Fruit fly (Drosophila melanogaster) whole organism, adult: ENCODE measurements around the gene acj6.
A peak's percentile ranks its signal among the peaks of the same experiment; 100 is the strongest.

Experiments used
- CG11617 ChIP-seq: fragments of 200-800 bp; sonication (Bioruptor generic); optimal IDR thresholded peaks from 2 replicates; lab custom pipeline; 2017; ENCODE audit warnings: mild to moderate bottlenecking, missing biosample characterization, missing genetic modification reagents, missing genetic modification characterization
- CG12768 ChIP-seq: fragments of 200-800 bp; sonication (Bioruptor generic); optimal IDR thresholded peaks from 2 replicates; lab custom pipeline; 2017; ENCODE audit warnings: missing biosample characterization, missing genetic modification characterization, mild to moderate bottlenecking, moderate library complexity, missing genetic modification reagents
- CG14711 ChIP-seq: fragments of 200-800 bp; sonication (Bioruptor generic); optimal IDR thresholded peaks from 2 replicates; lab custom pipeline; 2018; ENCODE audit warnings: missing biosample characterization, mild to moderate bottlenecking, missing genetic modification characterization, moderate library complexity
- CG1620 ChIP-seq: fragments of 200-800 bp; sonication (Bioruptor generic); optimal IDR thresholded peaks from 2 replicates; lab custom pipeline; 2016; ENCODE audit warnings: missing biosample characterization, missing genetic modification characterization
- CG33017 ChIP-seq: fragments of 200-800 bp; sonication (Bioruptor generic); optimal IDR thresholded peaks from 2 replicates; lab custom pipeline; 2018; ENCODE audit warnings: missing biosample characterization, mild to moderate bottlenecking, missing genetic modification characterization, moderate library complexity
- CG5204 ChIP-seq: fragments of 200-800 bp; sonication (Bioruptor generic); optimal IDR thresholded peaks from 2 replicates; lab custom pipeline; 2016; ENCODE audit warnings: missing biosample characterization, missing genetic modification characterization
- CG7045 ChIP-seq: fragments of 200-800 bp; sonication (Bioruptor generic); optimal IDR thresholded peaks from 2 replicates; lab custom pipeline; 2017; ENCODE audit warnings: missing biosample characterization, mild to moderate bottlenecking, missing genetic modification characterization
- CG7101 ChIP-seq: fragments of 200-800 bp; sonication (Bioruptor generic); optimal IDR thresholded peaks from 2 replicates; lab custom pipeline; 2018; ENCODE audit warnings: missing biosample characterization, mild to moderate bottlenecking, missing genetic modification characterization, moderate library complexity
- Clk ChIP-seq: fragments of 200-800 bp; sonication (Bioruptor generic); optimal IDR thresholded peaks from 2 replicates; lab custom pipeline; 2017; ENCODE audit warnings: missing biosample characterization, missing genetic modification characterization
- Crg-1 ChIP-seq: fragments of 200-800 bp; sonication (Bioruptor generic); optimal IDR thresholded peaks from 2 replicates; lab custom pipeline; 2016; ENCODE audit warnings: missing biosample characterization, missing genetic modification characterization
- Hr96 ChIP-seq: fragments of 200-800 bp; sonication (Bioruptor generic); optimal IDR thresholded peaks from 2 replicates; lab custom pipeline; 2016; ENCODE audit warnings: missing biosample characterization, missing genetic modification characterization
- bab1 ChIP-seq: fragments of 200-800 bp; sonication (Bioruptor generic); optimal IDR thresholded peaks from 3 replicates; lab custom pipeline; 2019; ENCODE audit warnings: missing biosample characterization, mild to moderate bottlenecking, missing genetic modification characterization, moderate library complexity
- cic ChIP-seq: fragments of 200-800 bp; sonication (Bioruptor generic); optimal IDR thresholded peaks from 2 replicates; lab custom pipeline; 2017; ENCODE audit warnings: missing biosample characterization, mild to moderate bottlenecking, missing genetic modification characterization, moderate library complexity
- cnc ChIP-seq, 2 experiments: fragments of >200 bp; optimal IDR thresholded peaks; 2 replicates each; lab custom pipeline; 2017
- kay ChIP-seq: fragments of 200-800 bp; sonication (Bioruptor generic); peaks from one replicate; lab custom pipeline; 2016; ENCODE audit warnings: missing biosample characterization, missing genetic modification characterization, borderline replicate concordance
- ovo ChIP-seq: fragments of 200-800 bp; sonication (Bioruptor generic); optimal IDR thresholded peaks from 2 replicates; lab custom pipeline; 2016; ENCODE audit warnings: missing biosample characterization, missing genetic modification characterization
- pad ChIP-seq: fragments of 200-800 bp; sonication (Bioruptor generic); optimal IDR thresholded peaks from 3 replicates; lab custom pipeline; 2017; ENCODE audit warnings: missing biosample characterization, missing genetic modification characterization, mild to moderate bottlenecking, moderate library complexity, missing genetic modification reagents
- tj ChIP-seq: fragments of 200-800 bp; sonication (Bioruptor generic); optimal IDR thresholded peaks from 3 replicates; lab custom pipeline; 2017; ENCODE audit warnings: missing biosample characterization, mild to moderate bottlenecking, missing genetic modification characterization, moderate library complexity
- toe ChIP-seq: fragments of 200-800 bp; sonication (Bioruptor generic); optimal IDR thresholded peaks from 2 replicates; lab custom pipeline; 2016; ENCODE audit warnings: missing biosample characterization, missing genetic modification characterization

acj6 gene

DNA sequence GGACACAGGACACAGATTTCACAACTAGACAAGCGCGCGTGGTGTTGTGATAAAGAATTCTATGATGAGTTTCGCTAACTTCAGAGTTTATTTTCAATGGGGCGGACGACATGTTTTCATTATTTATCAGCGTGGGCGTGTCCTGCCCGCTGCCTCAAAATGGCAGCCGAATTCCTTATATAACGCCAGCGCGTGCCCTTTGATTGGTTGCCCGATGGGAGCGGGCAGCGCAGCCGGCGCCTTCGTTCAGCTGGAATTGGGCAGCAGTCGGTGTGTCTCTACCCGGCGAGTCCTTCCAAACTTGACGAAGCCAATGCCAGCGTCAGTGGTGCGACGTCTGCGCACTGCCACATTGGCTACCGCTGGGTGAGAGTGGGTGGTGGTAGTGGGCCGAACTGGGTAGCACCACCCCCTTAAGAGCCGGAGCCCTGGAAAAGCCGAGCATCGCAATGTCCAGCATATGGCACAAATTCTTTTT is at the start of gene acj6:
Gene acj6, minus strand, starts transcription at position 51 of the 478 bp plus-strand sequence.
- no peak for TF ChIP-seq Clk (GFP tag; lab: Kevin White, UChicago)

DNA sequence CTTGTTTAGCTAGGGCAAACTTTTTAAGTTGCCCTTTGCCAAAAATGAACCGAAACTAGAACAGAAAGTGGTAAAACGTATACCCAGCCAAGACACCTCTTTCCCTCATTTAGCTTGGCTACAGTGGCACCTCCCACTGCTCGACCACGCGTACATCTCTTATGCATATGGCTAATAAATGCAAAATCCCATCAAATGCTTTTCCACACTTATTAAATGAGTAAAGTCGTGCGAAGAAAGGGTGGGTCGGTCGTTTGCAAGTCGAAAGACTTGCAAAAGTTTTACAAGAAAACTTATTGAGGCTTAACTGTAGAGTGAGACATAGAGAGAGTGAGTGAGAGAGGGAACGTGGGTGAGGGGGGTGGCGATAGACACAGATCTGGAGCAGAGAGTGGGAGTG is 27.9 kb upstream of the acj6 start:
- TF ChIP-seq kay (no peak), CG1620 (no peak), ovo (GFP tag; lab: Kevin White, UChicago) (no peak), bab1 (GFP tag; lab: Kevin White, UChicago) (no peak), Hr96 (GFP tag; lab: Kevin White, UChicago) (no peak), CG33017 (no peak), CG14711 (tag; lab: Kevin White, UChicago) (no peak), Clk (GFP tag; lab: Kevin White, UChicago) (no peak)

DNA sequence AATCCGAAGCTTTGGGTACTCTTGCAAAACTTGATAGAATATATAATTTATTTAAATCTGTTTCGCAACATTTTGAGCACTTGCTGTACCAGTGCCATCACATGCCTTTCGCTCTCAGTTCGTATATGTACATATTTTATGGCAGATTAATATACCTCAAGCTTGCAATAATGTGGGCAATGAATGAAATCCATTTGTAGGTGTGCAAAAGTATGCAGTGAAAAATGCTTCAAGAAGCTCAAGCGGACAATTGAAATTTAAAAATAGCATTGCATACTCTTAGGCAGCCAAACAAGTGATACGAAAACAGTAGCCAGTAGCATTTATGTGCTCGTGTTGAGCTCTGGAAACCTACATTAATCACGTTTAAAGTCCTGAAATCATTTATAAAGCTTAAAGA is 23.0 kb upstream of the acj6 start:
- TF ChIP-seq CG33017, result no peak
- TF ChIP-seq kay, result no peak
- TF ChIP-seq cnc (optimal IDR thresholded peaks at IDR 0.05; lab: Kevin White, UChicago), result no peak
- no peak for TF ChIP-seq bab1 (GFP tag; lab: Kevin White, UChicago)
- TF ChIP-seq CG12768, result no peak
- no peak for TF ChIP-seq Hr96 (GFP tag; lab: Kevin White, UChicago)
- TF ChIP-seq cic, result no peak
- TF ChIP-seq toe, result no peak
- TF ChIP-seq Clk (GFP tag; lab: Kevin White, UChicago), result no peak
- TF ChIP-seq Crg-1, result no peak
- no peak for TF ChIP-seq tj (GFP tag; lab: Kevin White, UChicago)
- no peak for TF ChIP-seq ovo (GFP tag; lab: Kevin White, UChicago)
- no peak for TF ChIP-seq CG7045 (GFP tag; lab: Kevin White, UChicago)
- no peak for TF ChIP-seq CG1620
- no peak for TF ChIP-seq pad (GFP tag; lab: Kevin White, UChicago)
- TF ChIP-seq CG7101, result no peak
- no peak for TF ChIP-seq CG11617 (GFP tag; lab: Kevin White, UChicago)

DNA sequence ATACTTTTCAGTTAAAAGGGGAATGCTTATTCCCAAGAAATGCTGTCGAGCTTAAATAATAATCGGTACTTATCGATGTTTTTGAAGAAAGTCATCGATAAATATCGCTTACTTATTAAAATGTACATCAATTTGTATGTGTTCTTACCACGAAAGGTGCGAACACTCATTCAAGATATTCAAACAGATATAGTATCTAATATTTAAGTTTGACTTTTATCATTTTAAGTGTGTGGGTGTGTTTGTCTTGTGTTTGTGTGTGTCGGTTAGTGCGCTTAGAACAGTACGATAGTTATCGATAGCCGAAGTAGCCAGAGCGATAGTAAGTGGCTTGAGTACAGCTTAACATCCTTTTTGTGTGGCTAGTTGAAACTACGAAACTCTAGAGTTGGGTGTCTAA is 8.5 kb upstream of the acj6 start:
- TF ChIP-seq CG1620 (no peak), CG14711 (tag; lab: Kevin White, UChicago) (no peak), CG33017 (no peak), kay (no peak), CG11617 (GFP tag; lab: Kevin White, UChicago) (no peak)

DNA sequence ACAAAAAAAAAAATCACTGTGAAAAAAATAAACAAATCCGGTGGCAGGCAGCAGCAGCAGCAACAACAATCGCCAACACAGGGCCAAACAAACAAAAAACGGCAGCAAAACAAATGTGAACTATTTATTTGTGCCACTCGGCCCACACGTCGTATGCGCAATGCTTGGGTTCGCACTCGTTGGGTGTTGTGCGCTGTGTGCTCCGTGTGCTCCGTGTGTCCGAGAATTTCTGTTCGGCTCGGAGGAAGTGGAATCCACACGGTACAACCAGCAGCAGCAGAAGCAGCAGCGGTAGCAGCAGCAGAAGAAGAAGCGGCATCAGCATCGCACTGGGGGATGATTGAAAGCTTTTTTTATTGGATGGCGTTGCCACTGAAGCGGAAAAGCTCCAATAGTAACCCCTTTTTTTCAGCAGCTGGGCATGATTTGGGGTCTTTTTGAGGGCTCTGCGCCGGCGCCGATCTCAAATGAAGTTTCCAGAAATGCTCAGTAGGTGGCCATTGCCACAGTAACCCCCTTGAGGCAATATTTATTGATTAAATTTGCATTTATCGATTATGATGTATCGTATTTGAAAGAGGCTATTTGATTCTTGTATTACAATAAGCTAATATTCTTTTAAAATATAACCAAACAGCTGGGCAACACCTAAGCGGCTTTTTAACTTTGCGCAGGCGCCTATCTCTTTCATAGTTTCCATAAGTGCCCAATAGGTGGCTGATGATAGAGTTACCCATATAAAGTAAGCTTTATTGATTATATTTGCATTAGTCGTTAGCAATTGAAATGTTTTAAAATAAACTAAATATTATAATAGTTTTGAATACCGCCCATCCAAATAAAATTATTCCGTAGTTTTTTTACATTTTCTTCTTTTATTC is 6.6 kb upstream of the acj6 start, which contains the start of gene CG9164:
Gene CG9164, minus strand, starts transcription at position 266 of the 881 bp plus-strand sequence.
- TF ChIP-seq Hr96 (GFP tag; lab: Kevin White, UChicago), result no peak

DNA sequence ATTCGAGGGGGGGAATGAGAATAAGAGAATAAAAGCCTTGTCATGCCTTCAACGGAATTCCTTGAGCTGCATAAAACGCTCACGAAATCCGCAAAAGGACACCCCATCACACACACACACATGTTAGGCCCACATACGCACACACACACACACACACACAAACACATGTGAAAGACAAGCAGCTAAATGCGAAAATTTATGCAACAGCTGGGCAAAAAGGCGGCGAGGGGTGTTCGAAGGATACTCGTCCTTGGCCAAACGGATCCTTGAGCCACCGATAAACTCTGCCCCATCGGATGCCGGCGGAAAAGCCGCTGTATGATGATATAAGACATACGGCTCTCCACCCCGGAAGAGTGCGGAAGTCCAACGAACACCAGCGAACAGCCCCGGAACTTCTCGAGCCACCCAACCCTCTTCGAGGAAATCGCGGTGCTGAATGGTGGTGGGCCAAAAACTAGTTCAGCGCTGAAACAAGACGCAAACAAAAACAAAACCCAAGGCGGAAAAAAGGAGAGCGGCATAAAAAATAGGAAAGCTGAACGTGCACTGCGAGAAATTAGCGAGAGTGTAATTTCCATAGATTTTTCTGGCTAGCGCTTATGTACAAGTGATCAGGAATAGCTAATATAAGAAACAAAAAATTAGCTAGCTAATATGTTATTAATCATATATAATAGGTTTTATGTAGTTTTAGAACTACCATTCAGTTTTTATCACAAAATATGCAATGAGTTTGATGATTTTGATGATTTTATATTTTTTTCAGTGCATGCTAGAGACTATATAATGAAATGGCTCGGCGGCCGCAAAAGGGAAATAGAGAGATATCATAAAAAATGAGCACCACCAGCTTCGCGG is 4.9 kb upstream of the acj6 start:
- TF ChIP-seq CG14711 (tag; lab: Kevin White, UChicago) (no peak), tj (GFP tag; lab: Kevin White, UChicago) (no peak), CG1620 (no peak), toe (peak; percentile 27)

DNA sequence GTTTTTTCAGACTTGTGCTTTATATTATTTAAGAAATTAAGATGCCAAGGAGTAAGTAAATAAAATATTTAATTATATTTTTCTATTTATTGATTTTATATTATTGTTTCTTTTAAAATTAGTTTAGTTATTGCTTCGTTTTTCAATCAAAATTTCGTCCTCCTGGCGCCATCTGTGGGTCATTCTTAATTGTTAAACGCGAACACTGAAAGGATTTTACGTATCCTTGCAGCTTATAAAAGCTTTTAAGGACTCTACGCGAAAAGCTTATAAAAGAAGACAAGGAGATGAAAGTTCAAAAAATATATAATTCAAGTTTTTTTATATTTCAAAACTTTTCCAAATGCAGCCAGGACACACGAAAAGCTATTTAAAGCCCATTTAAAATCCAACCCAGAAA is 1.3 kb upstream of the acj6 start:
- TF ChIP-seq bab1 (GFP tag; lab: Kevin White, UChicago) (no peak), Crg-1 (no peak), CG14711 (tag; lab: Kevin White, UChicago) (no peak), CG7045 (GFP tag; lab: Kevin White, UChicago) (no peak), CG5204 (GFP tag; lab: Kevin White, UChicago) (no peak), ovo (GFP tag; lab: Kevin White, UChicago) (no peak), tj (GFP tag; lab: Kevin White, UChicago) (no peak), CG1620 (no peak), pad (GFP tag; lab: Kevin White, UChicago) (no peak), cnc (optimal IDR thresholded peaks at IDR 0.05; lab: Kevin White, UChicago) (no peak), CG12768 (no peak), Hr96 (GFP tag; lab: Kevin White, UChicago) (no peak), CG33017 (no peak), kay (no peak), toe (no peak)
